Worm (Caenorhabditis elegans): ENCODE data around the gene F55H2.5.

Gene F55H2.5

ce11 chrIII:9546016-9546659 is 34.9 kb downstream of the F55H2.5 start, which contains the start of gene unc-16 (continued):
- TF ChIP-seq ceh-40 (GFP tag; IDR thresholded peaks at IDR 0.05) (no peak), Y53G8AR.9 (GFP tag; conservative IDR thresholded peaks at IDR 0.05) (0 out of 2 replicates have a peak, but pooled peaks have one; percentile 17), F39B2.1 (GFP tag; IDR thresholded peaks at IDR 0.05) (no peak), egl-44 (GFP tag; IDR thresholded peaks at IDR 0.05) (no peak), ztf-6 (GFP tag; IDR thresholded peaks at IDR 0.05) (no peak), F23B12.7 (tag; optimal IDR thresholded peaks at IDR 0.05; ENCODE audit: insufficient read depth) (no peak), rec-8 (tag; optimal IDR thresholded peaks at IDR 0.05) (no peak), mes-4 (tag; optimal IDR thresholded peaks at IDR 0.05) (no peak), somi-1 (GFP tag; optimal IDR thresholded peaks at IDR 0.05) (no peak), let-607 (tag; optimal IDR thresholded peaks at IDR 0.05) (peak; percentile 51 to 58), hsf-1 (GFP tag; IDR thresholded peaks at IDR 0.05) (no peak), ceh-79 (tag; optimal IDR thresholded peaks at IDR 0.05) (no peak), F33H1.4 (GFP tag; IDR thresholded peaks at IDR 0.05) (peak; percentile 50; the same call in 1 of the 2 replicates), gei-17 (GFP tag; optimal IDR thresholded peaks at IDR 0.05) (no peak), F52B5.7 (tag; optimal IDR thresholded peaks at IDR 0.05) (no peak), hlh-12 (tag; optimal IDR thresholded peaks at IDR 0.05) (no peak), B0261.1 (tag; optimal IDR thresholded peaks at IDR 0.05) (no peak), mcd-1 (GFP tag; IDR thresholded peaks at IDR 0.05) (peak; percentile 89), F22D6.2 (tag; optimal IDR thresholded peaks at IDR 0.05) (no peak), rcor-1 (GFP tag; IDR thresholded peaks at IDR 0.05) (peak; percentile 35; the same call in 1 of the 2 replicates), C06A6.2 (GFP tag; conservative IDR thresholded peaks at IDR 0.05) (0 out of 2 replicates have a peak, but pooled peaks have one; percentile 31), dox-1 (GFP tag; IDR thresholded peaks at IDR 0.05) (peak; percentile 80), xnd-1 (tag; optimal IDR thresholded peaks at IDR 0.05) (no peak), aptf-2 (GFP tag; conservative IDR thresholded peaks at IDR 0.05) (no peak), bed-1 (GFP tag; IDR thresholded peaks at IDR 0.05) (no peak), bed-2 (GFP tag; IDR thresholded peaks at IDR 0.05) (no peak), Y67H2A.10 (GFP tag; conservative IDR thresholded peaks at IDR 0.05) (peak; percentile 64; the same call in 1 of the 2 replicates), egl-18 (GFP tag; IDR thresholded peaks at IDR 0.05) (no peak), ceh-58 (GFP tag; IDR thresholded peaks at IDR 0.05) (no peak), D2030.7 (GFP tag; IDR thresholded peaks at IDR 0.05) (no peak), snpc-1.1 (tag; optimal IDR thresholded peaks at IDR 0.05; ENCODE audit: insufficient read depth) (no peak), F57C9.4 (tag; optimal IDR thresholded peaks at IDR 0.05) (no peak), cebp-1 (GFP tag; IDR thresholded peaks at IDR 0.05) (0 out of 2 replicates have a peak, but pooled peaks have one; percentile 12), cebp-1 (tag; optimal IDR thresholded peaks at IDR 0.05) (peak; percentile 82), madf-10 (tag; optimal IDR thresholded peaks at IDR 0.05) (peak; percentile 45), ceh-91 (GFP tag; IDR thresholded peaks at IDR 0.05) (no peak), nhr-90 (tag; optimal IDR thresholded peaks at IDR 0.05) (no peak), lin-35 (GFP tag; optimal IDR thresholded peaks at IDR 0.05) (peak in 1 of 3 experiments; percentile 82), F55B11.4 (tag; optimal IDR thresholded peaks at IDR 0.05; ENCODE audit: borderline replicate concordance, insufficient read depth) (no peak), F57A8.1 (GFP tag; optimal IDR thresholded peaks at IDR 0.05) (no peak), hlh-26 (GFP tag; conservative IDR thresholded peaks at IDR 0.05) (no peak), rpc-1 (optimal IDR thresholded peaks at IDR 0.05) (peak; percentile 13), rpc-1 (tag; optimal IDR thresholded peaks at IDR 0.05) (no peak), K11D2.4 (GFP tag; IDR thresholded peaks at IDR 0.05) (peak; percentile 87), pha-4 (tag; optimal IDR thresholded peaks at IDR 0.05) (no peak), lsy-27 (tag; optimal IDR thresholded peaks at IDR 0.05; ENCODE audit: borderline replicate concordance, insufficient read depth) (no peak)

Data from whole organism, young adult.